Fruit fly (Drosophila melanogaster): ENCODE measurements around the gene CG14397.
A peak's percentile ranks its signal among the peaks of the same experiment; 100 is the strongest.

- TF ChIP-seq Mio (GFP tag; optimal IDR thresholded peaks at IDR 0.05) (no peak), h (GFP tag; optimal IDR thresholded peaks at IDR 0.05) (peak; percentile 31), usp (GFP tag; optimal IDR thresholded peaks at IDR 0.05) (no peak), CrebA (GFP tag; optimal IDR thresholded peaks at IDR 0.05; ENCODE audit: borderline replicate concordance) (no peak), pan (optimal IDR thresholded peaks at IDR 0.05) (no peak), woc (GFP tag; optimal IDR thresholded peaks at IDR 0.05) (no peak), jim (GFP tag; optimal IDR thresholded peaks at IDR 0.05) (no peak), N (GFP tag; optimal IDR thresholded peaks at IDR 0.05) (no peak), dl (GFP tag; optimal IDR thresholded peaks at IDR 0.05; ENCODE audit: insufficient read depth in 1 of 2, partially characterized antibody in 2 of 2) (no peak), CG32264 (GFP tag; optimal IDR thresholded peaks at IDR 0.05) (no peak), OdsH (GFP tag; optimal IDR thresholded peaks at IDR 0.05) (no peak)
These were observed 6.8 kb upstream of the CG14397 start, which contains the start of gene CG33510 for dm6 chr2L:21084268-21084667.
